Fruit fly (Drosophila melanogaster) Kc167 (cell line): ENCODE measurements around the gene CG18213.

Experiments used
- Myc ChIP-seq: fragments of >200 bp; optimal IDR thresholded peaks from 2 replicates; lab custom pipeline; 2017; ENCODE audit warnings: missing external identifiers
- Sin3A ChIP-seq: fragments of >200 bp; optimal IDR thresholded peaks from 2 replicates; lab custom pipeline; 2018; ENCODE audit warnings: missing external identifiers
- h ChIP-seq: fragments of >200 bp; optimal IDR thresholded peaks from 3 replicates; lab custom pipeline; 2018; ENCODE audit warnings: missing external identifiers
- insv ChIP-seq: fragments of >200 bp; optimal IDR thresholded peaks from 3 replicates; lab custom pipeline; 2018; ENCODE audit warnings: missing external identifiers
- psq ChIP-seq: fragments of >200 bp; optimal IDR thresholded peaks from 2 replicates; lab custom pipeline; 2017; ENCODE audit warnings: missing external identifiers
- ttk ChIP-seq: sonication (Bioruptor generic); optimal IDR thresholded peaks from 2 replicates; lab custom pipeline; 2017; ENCODE audit warnings: missing external identifiers

Gene CG18213

dm6 chr3R:17020956-17021355, 19.0 kb downstream of the CG18213 start, which contains the start of gene Adsl:
Adsl (minus strand) TSS chr3R:17021120.
- no peak for TF ChIP-seq Myc (lab: Kevin White, UChicago)
- TF ChIP-seq psq (lab: Kevin White, UChicago) = no peak
- no peak for TF ChIP-seq h (lab: Kevin White, UChicago)
- TF ChIP-seq insv (lab: Kevin White, UChicago) = no peak
- no peak for TF ChIP-seq Sin3A (lab: Kevin White, UChicago)
- TF ChIP-seq ttk (lab: Kevin White, UChicago) = no peak

- no peak for TF ChIP-seq Sin3A (lab: Kevin White, UChicago)
Observed at dm6 chr3R:17018902-17019527, 21.0 kb downstream of the CG18213 start.

dm6 chr3R:17016193-17016592, 23.8 kb downstream of the CG18213 start:
- TF ChIP-seq Sin3A (lab: Kevin White, UChicago) (no peak), insv (lab: Kevin White, UChicago) (no peak), h (lab: Kevin White, UChicago) (no peak), Myc (lab: Kevin White, UChicago) (no peak), ttk (lab: Kevin White, UChicago) (no peak), psq (lab: Kevin White, UChicago) (no peak)

dm6 chr3R:17014276-17014675, 25.7 kb downstream of the CG18213 start, which contains the start of gene Pxd:
Pxd (plus strand) TSS chr3R:17014576.
- TF ChIP-seq Sin3A (lab: Kevin White, UChicago) (no peak), ttk (lab: Kevin White, UChicago) (no peak), psq (lab: Kevin White, UChicago) (no peak), Myc (lab: Kevin White, UChicago) (no peak), h (lab: Kevin White, UChicago) (no peak), insv (lab: Kevin White, UChicago) (no peak)

- no peak for TF ChIP-seq ttk (lab: Kevin White, UChicago)
- TF ChIP-seq Myc (lab: Kevin White, UChicago) = no peak
- no peak for TF ChIP-seq h (lab: Kevin White, UChicago)
- TF ChIP-seq Sin3A (lab: Kevin White, UChicago) = no peak
- TF ChIP-seq insv (lab: Kevin White, UChicago) = no peak
- TF ChIP-seq psq (lab: Kevin White, UChicago) = no peak
Observed at dm6 chr3R:17008675-17009022, 31.4 kb downstream of the CG18213 start.

dm6 chr3R:17008018-17008674, 31.9 kb downstream of the CG18213 start, which contains the start of gene CG8907:
CG8907 (plus strand) TSS chr3R:17008269.
- no peak for TF ChIP-seq Myc (lab: Kevin White, UChicago)
- TF ChIP-seq ttk (lab: Kevin White, UChicago) = no peak
- no peak for TF ChIP-seq insv (lab: Kevin White, UChicago)
- no peak for TF ChIP-seq Sin3A (lab: Kevin White, UChicago)
- no peak for TF ChIP-seq psq (lab: Kevin White, UChicago)
- no peak for TF ChIP-seq h (lab: Kevin White, UChicago)

dm6 chr3R:17007336-17007735, 32.7 kb downstream of the CG18213 start:
- TF ChIP-seq insv (lab: Kevin White, UChicago) (no peak), Myc (lab: Kevin White, UChicago) (no peak), ttk (lab: Kevin White, UChicago) (no peak), h (lab: Kevin White, UChicago) (no peak), psq (lab: Kevin White, UChicago) (no peak), Sin3A (lab: Kevin White, UChicago) (no peak)

- TF ChIP-seq psq (lab: Kevin White, UChicago) = no peak
- no peak for TF ChIP-seq ttk (lab: Kevin White, UChicago)
- TF ChIP-seq Sin3A (lab: Kevin White, UChicago) = no peak
- no peak for TF ChIP-seq h (lab: Kevin White, UChicago)
Observed at dm6 chr3R:17003468-17003867, 36.5 kb downstream of the CG18213 start.

dm6 chr3R:17002218-17003110, 37.5 kb downstream of the CG18213 start, which contains the start of the genes Sf3a1 and Irc:
Sf3a1 (minus strand) TSS chr3R:17002355.
Irc (plus strand) TSS chr3R:17002875.
- no peak for TF ChIP-seq Sin3A (lab: Kevin White, UChicago)
- TF ChIP-seq ttk (lab: Kevin White, UChicago) = no peak
- TF ChIP-seq h (lab: Kevin White, UChicago) = no peak
- TF ChIP-seq Myc (lab: Kevin White, UChicago) = no peak
- TF ChIP-seq insv (lab: Kevin White, UChicago) = no peak
- no peak for TF ChIP-seq psq (lab: Kevin White, UChicago)

- TF ChIP-seq Sin3A (lab: Kevin White, UChicago) (no peak), h (lab: Kevin White, UChicago) (no peak), psq (lab: Kevin White, UChicago) (no peak), Myc (lab: Kevin White, UChicago) (no peak), ttk (lab: Kevin White, UChicago) (no peak), insv (lab: Kevin White, UChicago) (no peak)
Observed at dm6 chr3R:16996059-16996959, 43.7 kb downstream of the CG18213 start, which contains the start of the genes EMC2A and CG3534. EMC2A (minus strand) TSS chr3R:16996071. CG3534 (plus strand) TSS chr3R:16996446.
